Worm (Caenorhabditis elegans): Measurements from ENCODE around the gene cyp-13A12.

- TF ChIP-seq pax-1 (tag; optimal IDR thresholded peaks at IDR 0.05) (no peak), pha-4 (tag; optimal IDR thresholded peaks at IDR 0.05) (no peak), nhr-11 (tag; optimal IDR thresholded peaks at IDR 0.05) (no peak), rnt-1 (tag; optimal IDR thresholded peaks at IDR 0.05) (no peak), ets-4 (tag; optimal IDR thresholded peaks at IDR 0.05) (no peak), ceh-6 (GFP tag; optimal IDR thresholded peaks at IDR 0.05) (no peak), ceh-14 (tag; optimal IDR thresholded peaks at IDR 0.05) (no peak), ceh-31 (tag; optimal IDR thresholded peaks at IDR 0.05) (no peak), ceh-18 (tag; optimal IDR thresholded peaks at IDR 0.05) (no peak), nfya-1 (tag; optimal IDR thresholded peaks at IDR 0.05) (no peak), ceh-24 (tag; optimal IDR thresholded peaks at IDR 0.05) (no peak), gmeb-2 (tag; optimal IDR thresholded peaks at IDR 0.05) (no peak), lim-6 (tag; optimal IDR thresholded peaks at IDR 0.05) (no peak)
These were observed 43.6 kb upstream of the cyp-13A12 start, which contains the start of gene ZK1010.4 for ce11 chrIII:12980770-12981169.
